Fruit fly (Drosophila melanogaster): ENCODE data around the gene CG32066.

DNA sequence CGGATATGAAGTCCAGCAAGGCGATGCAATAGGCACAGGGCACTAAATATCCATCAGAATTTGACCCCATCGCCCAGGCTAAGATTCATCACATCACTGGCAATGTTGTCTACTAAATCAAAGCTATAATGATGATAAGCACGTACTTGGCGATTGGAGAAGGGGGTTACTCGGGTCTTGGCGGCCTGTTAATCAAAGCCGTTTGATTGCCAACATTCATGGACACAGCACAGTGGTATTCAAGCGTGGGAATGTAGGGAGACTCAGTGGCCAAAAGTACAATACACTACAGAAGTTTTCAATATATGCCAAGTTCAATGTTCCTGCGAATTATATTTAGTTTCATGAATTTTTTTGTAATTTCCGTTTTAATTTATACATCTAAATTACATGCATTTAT lies 32.4 kb downstream of the CG32066 start, which contains the start of gene CG14151:
- TF ChIP-seq Myc (optimal IDR thresholded peaks at IDR 0.05) (no peak), insv (optimal IDR thresholded peaks at IDR 0.05) (no peak), psq (optimal IDR thresholded peaks at IDR 0.05) (no peak), ttk (optimal IDR thresholded peaks at IDR 0.05) (no peak)
